Fruit fly (Drosophila melanogaster) whole organism, adult: ENCODE measurements around the gene pum.

ENCODE experiments used
- CG11617 ChIP-seq: fragments of 200-800 bp; sonication (Bioruptor generic); optimal IDR thresholded peaks from 2 replicates; lab custom pipeline; 2017; ENCODE audit warnings: mild to moderate bottlenecking, missing biosample characterization, missing genetic modification reagents, missing genetic modification characterization
- CG12768 ChIP-seq: fragments of 200-800 bp; sonication (Bioruptor generic); optimal IDR thresholded peaks from 2 replicates; lab custom pipeline; 2017; ENCODE audit warnings: missing biosample characterization, missing genetic modification characterization, mild to moderate bottlenecking, moderate library complexity, missing genetic modification reagents
- CG14711 ChIP-seq: fragments of 200-800 bp; sonication (Bioruptor generic); optimal IDR thresholded peaks from 2 replicates; lab custom pipeline; 2018; ENCODE audit warnings: missing biosample characterization, mild to moderate bottlenecking, missing genetic modification characterization, moderate library complexity
- CG1620 ChIP-seq: fragments of 200-800 bp; sonication (Bioruptor generic); optimal IDR thresholded peaks from 2 replicates; lab custom pipeline; 2016; ENCODE audit warnings: missing biosample characterization, missing genetic modification characterization
- CG33017 ChIP-seq: fragments of 200-800 bp; sonication (Bioruptor generic); optimal IDR thresholded peaks from 2 replicates; lab custom pipeline; 2018; ENCODE audit warnings: missing biosample characterization, mild to moderate bottlenecking, missing genetic modification characterization, moderate library complexity
- CG5204 ChIP-seq: fragments of 200-800 bp; sonication (Bioruptor generic); optimal IDR thresholded peaks from 2 replicates; lab custom pipeline; 2016; ENCODE audit warnings: missing biosample characterization, missing genetic modification characterization
- CG7045 ChIP-seq: fragments of 200-800 bp; sonication (Bioruptor generic); optimal IDR thresholded peaks from 2 replicates; lab custom pipeline; 2017; ENCODE audit warnings: missing biosample characterization, mild to moderate bottlenecking, missing genetic modification characterization
- CG7101 ChIP-seq: fragments of 200-800 bp; sonication (Bioruptor generic); optimal IDR thresholded peaks from 2 replicates; lab custom pipeline; 2018; ENCODE audit warnings: missing biosample characterization, mild to moderate bottlenecking, missing genetic modification characterization, moderate library complexity
- Clk ChIP-seq: fragments of 200-800 bp; sonication (Bioruptor generic); optimal IDR thresholded peaks from 2 replicates; lab custom pipeline; 2017; ENCODE audit warnings: missing biosample characterization, missing genetic modification characterization
- Crg-1 ChIP-seq: fragments of 200-800 bp; sonication (Bioruptor generic); optimal IDR thresholded peaks from 2 replicates; lab custom pipeline; 2016; ENCODE audit warnings: missing biosample characterization, missing genetic modification characterization
- Hr96 ChIP-seq: fragments of 200-800 bp; sonication (Bioruptor generic); optimal IDR thresholded peaks from 2 replicates; lab custom pipeline; 2016; ENCODE audit warnings: missing biosample characterization, missing genetic modification characterization
- Mnt ChIP-seq: fragments of 200-800 bp; sonication (Bioruptor generic); optimal IDR thresholded peaks from 2 replicates; lab custom pipeline; 2016; ENCODE audit warnings: missing biosample characterization, mild to moderate bottlenecking, missing genetic modification characterization
- bab1 ChIP-seq: fragments of 200-800 bp; sonication (Bioruptor generic); optimal IDR thresholded peaks from 3 replicates; lab custom pipeline; 2019; ENCODE audit warnings: missing biosample characterization, mild to moderate bottlenecking, missing genetic modification characterization, moderate library complexity
- cic ChIP-seq: fragments of 200-800 bp; sonication (Bioruptor generic); optimal IDR thresholded peaks from 2 replicates; lab custom pipeline; 2017; ENCODE audit warnings: missing biosample characterization, mild to moderate bottlenecking, missing genetic modification characterization, moderate library complexity
- cnc ChIP-seq, 2 experiments: fragments of >200 bp; optimal IDR thresholded peaks; 2 replicates each; lab custom pipeline; 2017
- kay ChIP-seq: fragments of 200-800 bp; sonication (Bioruptor generic); peaks from one replicate; lab custom pipeline; 2016; ENCODE audit warnings: missing biosample characterization, missing genetic modification characterization, borderline replicate concordance
- ovo ChIP-seq: fragments of 200-800 bp; sonication (Bioruptor generic); optimal IDR thresholded peaks from 2 replicates; lab custom pipeline; 2016; ENCODE audit warnings: missing biosample characterization, missing genetic modification characterization
- pad ChIP-seq: fragments of 200-800 bp; sonication (Bioruptor generic); optimal IDR thresholded peaks from 3 replicates; lab custom pipeline; 2017; ENCODE audit warnings: missing biosample characterization, missing genetic modification characterization, mild to moderate bottlenecking, moderate library complexity, missing genetic modification reagents
- tj ChIP-seq: fragments of 200-800 bp; sonication (Bioruptor generic); optimal IDR thresholded peaks from 3 replicates; lab custom pipeline; 2017; ENCODE audit warnings: missing biosample characterization, mild to moderate bottlenecking, missing genetic modification characterization, moderate library complexity
- toe ChIP-seq: fragments of 200-800 bp; sonication (Bioruptor generic); optimal IDR thresholded peaks from 2 replicates; lab custom pipeline; 2016; ENCODE audit warnings: missing biosample characterization, missing genetic modification characterization

Gene pum

dm6 chr3R:9144003-9144721, 93.3 kb downstream of the pum start:
- TF ChIP-seq CG5204 (GFP tag; lab: Kevin White, UChicago) = no peak
- TF ChIP-seq CG12768 = no peak
- TF ChIP-seq cic (GFP tag; lab: Kevin White, UChicago) = no peak
- no peak for TF ChIP-seq ovo (GFP tag; lab: Kevin White, UChicago)
- TF ChIP-seq CG7045 = no peak
- no peak for TF ChIP-seq CG11617 (GFP tag; lab: Kevin White, UChicago)
- TF ChIP-seq CG1620 (GFP tag; lab: Kevin White, UChicago) = no peak
- TF ChIP-seq Clk (GFP tag; lab: Kevin White, UChicago) = no peak
- TF ChIP-seq CG33017 (tag; lab: Kevin White, UChicago) = no peak
- no peak for TF ChIP-seq bab1 (GFP tag; lab: Kevin White, UChicago)
- no peak for TF ChIP-seq Hr96 (GFP tag; lab: Kevin White, UChicago)
- no peak for TF ChIP-seq pad
- TF ChIP-seq CG7101 (tag; lab: Kevin White, UChicago) = no peak

DNA sequence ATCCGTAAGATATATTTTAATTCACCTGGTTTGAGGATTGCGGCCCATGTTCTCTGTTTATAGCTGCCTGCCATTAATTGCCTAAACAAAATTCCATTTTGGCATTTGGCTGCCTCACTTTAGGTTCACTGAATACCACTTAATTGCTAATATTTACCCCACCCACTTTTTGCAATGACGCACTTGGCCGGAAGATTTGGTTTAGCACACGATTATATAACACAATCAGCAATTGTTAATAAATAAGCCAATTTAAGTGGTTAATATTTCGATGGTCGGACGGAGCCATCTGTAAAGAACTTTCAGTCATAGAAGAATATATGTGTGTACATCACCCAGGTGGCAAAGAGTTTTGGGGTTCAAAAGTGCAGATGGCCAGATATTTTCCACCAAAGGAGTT, 96.6 kb downstream of the pum start:
- TF ChIP-seq kay (GFP tag; lab: Kevin White, UChicago) (no peak), Crg-1 (GFP tag; lab: Kevin White, UChicago) (no peak), CG5204 (GFP tag; lab: Kevin White, UChicago) (no peak), CG14711 (tag; lab: Kevin White, UChicago) (no peak), tj (no peak), CG7045 (no peak), pad (no peak), CG33017 (tag; lab: Kevin White, UChicago) (no peak), bab1 (GFP tag; lab: Kevin White, UChicago) (no peak), cic (GFP tag; lab: Kevin White, UChicago) (no peak), toe (GFP tag; lab: Kevin White, UChicago) (no peak), ovo (GFP tag; lab: Kevin White, UChicago) (no peak), CG1620 (GFP tag; lab: Kevin White, UChicago) (no peak), cnc (optimal IDR thresholded peaks at IDR 0.05; lab: Kevin White, UChicago) (no peak), Clk (GFP tag; lab: Kevin White, UChicago) (no peak), Mnt (GFP tag; lab: Kevin White, UChicago) (no peak)

- no peak for TF ChIP-seq Crg-1 (GFP tag; lab: Kevin White, UChicago)
- TF ChIP-seq tj = no peak
- TF ChIP-seq bab1 (GFP tag; lab: Kevin White, UChicago) = no peak
- TF ChIP-seq CG1620 (GFP tag; lab: Kevin White, UChicago) = no peak
- TF ChIP-seq cic (GFP tag; lab: Kevin White, UChicago) = no peak
Observed at dm6 chr3R:9140165-9140564, 97.3 kb downstream of the pum start.

DNA sequence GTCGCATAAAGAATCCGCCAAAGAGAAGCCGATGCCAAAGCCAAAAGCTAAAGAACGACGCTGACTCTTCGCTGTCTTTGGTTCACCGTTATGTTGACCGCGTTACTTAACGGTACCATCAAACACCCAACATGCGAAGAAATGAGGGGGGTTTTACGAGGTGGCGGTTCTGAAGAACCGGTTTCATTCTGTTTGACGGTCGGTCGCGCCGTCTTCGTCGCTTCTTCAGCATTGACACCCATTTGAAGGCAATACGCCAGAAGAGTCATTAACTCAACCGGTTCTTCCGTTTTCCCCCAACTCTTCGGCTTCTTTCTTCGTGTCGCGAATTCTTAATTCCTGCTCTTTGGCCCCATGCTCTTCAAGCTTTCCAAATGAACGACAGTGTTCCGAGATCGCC, 99.2 kb downstream of the pum start:
- TF ChIP-seq Clk (GFP tag; lab: Kevin White, UChicago) (no peak), Mnt (GFP tag; lab: Kevin White, UChicago) (no peak), cnc (optimal IDR thresholded peaks at IDR 0.05; lab: Kevin White, UChicago) (no peak), pad (peak; percentile 22), CG14711 (tag; lab: Kevin White, UChicago) (no peak), CG5204 (GFP tag; lab: Kevin White, UChicago) (no peak)

- TF ChIP-seq CG5204 (GFP tag; lab: Kevin White, UChicago) (no peak), CG12768 (no peak), CG14711 (tag; lab: Kevin White, UChicago) (no peak), Crg-1 (GFP tag; lab: Kevin White, UChicago) (no peak), Hr96 (GFP tag; lab: Kevin White, UChicago) (no peak), CG33017 (tag; lab: Kevin White, UChicago) (no peak), CG7101 (tag; lab: Kevin White, UChicago) (no peak), tj (no peak), Mnt (GFP tag; lab: Kevin White, UChicago) (no peak), bab1 (GFP tag; lab: Kevin White, UChicago) (no peak), pad (no peak), cnc (optimal IDR thresholded peaks at IDR 0.05; lab: Kevin White, UChicago) (no peak), CG7045 (no peak), kay (GFP tag; lab: Kevin White, UChicago) (no peak), CG1620 (GFP tag; lab: Kevin White, UChicago) (no peak), Clk (GFP tag; lab: Kevin White, UChicago) (no peak), toe (GFP tag; lab: Kevin White, UChicago) (no peak), CG11617 (GFP tag; lab: Kevin White, UChicago) (no peak), ovo (GFP tag; lab: Kevin White, UChicago) (no peak), cic (GFP tag; lab: Kevin White, UChicago) (no peak)
Observed at dm6 chr3R:9135141-9135540, 102.3 kb downstream of the pum start.

DNA sequence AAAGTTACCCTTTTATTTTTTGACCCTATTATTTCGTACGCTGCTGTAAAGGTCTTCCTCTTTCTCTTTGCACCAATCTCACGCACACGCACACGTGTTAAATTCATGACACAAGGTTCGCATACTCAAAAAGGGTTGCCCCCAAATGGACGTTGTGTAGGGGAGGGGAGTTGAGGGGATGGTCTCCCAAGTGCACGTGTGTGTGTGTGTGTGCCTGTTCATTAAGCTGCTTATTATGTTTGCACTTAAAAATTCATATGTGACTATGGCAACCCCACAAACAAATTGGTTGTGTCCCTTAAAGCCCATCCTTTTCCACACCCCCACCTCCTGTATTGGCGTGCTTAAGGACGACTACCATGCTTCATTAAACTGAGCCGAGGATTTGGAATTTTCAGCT, 104.2 kb downstream of the pum start:
- no peak for TF ChIP-seq CG7045
- no peak for TF ChIP-seq bab1 (GFP tag; lab: Kevin White, UChicago)
- no peak for TF ChIP-seq Crg-1 (GFP tag; lab: Kevin White, UChicago)
- no peak for TF ChIP-seq ovo (GFP tag; lab: Kevin White, UChicago)
- no peak for TF ChIP-seq Mnt (GFP tag; lab: Kevin White, UChicago)
- no peak for TF ChIP-seq CG11617 (GFP tag; lab: Kevin White, UChicago)
- TF ChIP-seq Hr96 (GFP tag; lab: Kevin White, UChicago) = no peak
- TF ChIP-seq tj = no peak
- TF ChIP-seq CG33017 (tag; lab: Kevin White, UChicago) = no peak
- TF ChIP-seq cic (GFP tag; lab: Kevin White, UChicago) = no peak
- TF ChIP-seq CG12768 = no peak
- no peak for TF ChIP-seq cnc (optimal IDR thresholded peaks at IDR 0.05; lab: Kevin White, UChicago)
- no peak for TF ChIP-seq CG5204 (GFP tag; lab: Kevin White, UChicago)
- no peak for TF ChIP-seq CG7101 (tag; lab: Kevin White, UChicago)
